Fruit fly (Drosophila melanogaster): ENCODE results near the gene CG3345.
A peak's percentile ranks its signal among the peaks of the same experiment; 100 is the strongest.

Gene CG3345

dm6 chr2L:286421-286820 is 17.5 kb downstream of the CG3345 start (continued):
- peak; percentile 41 for TF ChIP-seq Max (GFP tag; optimal IDR thresholded peaks at IDR 0.05)
- TF ChIP-seq CG3407 (GFP tag; optimal IDR thresholded peaks at IDR 0.05), result no peak
- TF ChIP-seq gsb (GFP tag; IDR thresholded peaks at IDR 0.05), result peak; percentile 72
- TF ChIP-seq sisA (GFP tag; IDR thresholded peaks at IDR 0.05), result peak; percentile 61
- no peak for TF ChIP-seq stwl (tag; optimal IDR thresholded peaks at IDR 0.05)
- peak; percentile 80 for TF ChIP-seq Fer1 (GFP tag; optimal IDR thresholded peaks at IDR 0.05)
- TF ChIP-seq Ets97D (GFP tag; optimal IDR thresholded peaks at IDR 0.05), result peak; percentile 20
- TF ChIP-seq dan (GFP tag; IDR thresholded peaks at IDR 0.05), result no peak
- TF ChIP-seq HLH54F (GFP tag; optimal IDR thresholded peaks at IDR 0.05), result peak; percentile 62
- TF ChIP-seq ab (GFP tag; optimal IDR thresholded peaks at IDR 0.05), result peak; percentile 37
- 0 out of 2 replicates have a peak, but pooled peaks have one; percentile 11 for TF ChIP-seq crol (GFP tag; IDR thresholded peaks at IDR 0.05)
- TF ChIP-seq CG6175 (GFP tag; IDR thresholded peaks at IDR 0.05), result 0 out of 3 replicates have a peak, but pooled peaks have one; percentile 40
- no peak for TF ChIP-seq zen2 (GFP tag; IDR thresholded peaks at IDR 0.05; ENCODE audit: partially characterized antibody)
- peak; percentile 91 for TF ChIP-seq HmgZ (tag; optimal IDR thresholded peaks at IDR 0.05)
- no peak for TF ChIP-seq Eip74EF (GFP tag; optimal IDR thresholded peaks at IDR 0.05)
- peak; percentile 92 for TF ChIP-seq lab (GFP tag; optimal IDR thresholded peaks at IDR 0.05)
- TF ChIP-seq exex (tag; optimal IDR thresholded peaks at IDR 0.05), result peak; percentile 50
- TF ChIP-seq zfh1 (GFP tag; IDR thresholded peaks at IDR 0.05), result peak; percentile 67; the same call in 2 of the 3 replicates
- no peak for TF ChIP-seq croc (GFP tag; conservative IDR thresholded peaks at IDR 0.05)
- peak; percentile 58 for TF ChIP-seq Chrac-16 (GFP tag; optimal IDR thresholded peaks at IDR 0.05)
- TF ChIP-seq Hmr (GFP tag; optimal IDR thresholded peaks at IDR 0.05), result peak; percentile 85
- peak; percentile 79 for TF ChIP-seq CG3847 (GFP tag; IDR thresholded peaks at IDR 0.05)
- TF ChIP-seq sna (GFP tag; IDR thresholded peaks at IDR 0.05; ENCODE audit: partially characterized antibody), result no peak
- peak; percentile 69 for TF ChIP-seq Ptx1 (GFP tag; IDR thresholded peaks at IDR 0.05)
- TF ChIP-seq Side (GFP tag; optimal IDR thresholded peaks at IDR 0.05), result peak; percentile 34
- no peak for TF ChIP-seq Hr39 (optimal IDR thresholded peaks at IDR 0.05)
- peak; percentile 66 for TF ChIP-seq CG17359 (tag; optimal IDR thresholded peaks at IDR 0.05)
- TF ChIP-seq klu (GFP tag; IDR thresholded peaks at IDR 0.05), result no peak
- TF ChIP-seq tap (tag; optimal IDR thresholded peaks at IDR 0.05), result peak; percentile 54
- peak; percentile 43; the same call in 1 of the 3 replicates for TF ChIP-seq CG11093 (GFP tag; IDR thresholded peaks at IDR 0.05)
- TF ChIP-seq fd102C (GFP tag; optimal IDR thresholded peaks at IDR 0.05), result no peak
- TF ChIP-seq CG17829 (tag; optimal IDR thresholded peaks at IDR 0.05), result peak; percentile 47
- no peak for TF ChIP-seq Doc2 (GFP tag; IDR thresholded peaks at IDR 0.05)
- no peak for TF ChIP-seq Dp (GFP tag; optimal IDR thresholded peaks at IDR 0.05)
- TF ChIP-seq CG12155 (GFP tag; optimal IDR thresholded peaks at IDR 0.05), result peak; percentile 64
- peak; percentile 78 for TF ChIP-seq gro (GFP tag; optimal IDR thresholded peaks at IDR 0.05)
- TF ChIP-seq slou (GFP tag; optimal IDR thresholded peaks at IDR 0.05), result no peak
- peak; percentile 64; the same call in 1 of the 2 replicates for TF ChIP-seq seq (GFP tag; IDR thresholded peaks at IDR 0.05)
- TF ChIP-seq pnt (GFP tag; optimal IDR thresholded peaks at IDR 0.05), result peak; percentile 50
- TF ChIP-seq lbe (GFP tag; optimal IDR thresholded peaks at IDR 0.05), result peak; percentile 90
- TF ChIP-seq CG11504 (tag; optimal IDR thresholded peaks at IDR 0.05), result peak; percentile 56
- no peak for TF ChIP-seq cg (GFP tag; optimal IDR thresholded peaks at IDR 0.05)
- peak; percentile 75 for TF ChIP-seq Xbp1 (GFP tag; optimal IDR thresholded peaks at IDR 0.05)
- peak; percentile 58 for TF ChIP-seq bab2 (GFP tag; optimal IDR thresholded peaks at IDR 0.05)
- no peak for TF ChIP-seq CG13287 (GFP tag; IDR thresholded peaks at IDR 0.05; ENCODE audit: partially characterized antibody)
- peak; percentile 35 for TF ChIP-seq sd (tag; optimal IDR thresholded peaks at IDR 0.05)
- peak; percentile 56 for TF ChIP-seq CG9817 (tag; optimal IDR thresholded peaks at IDR 0.05)
- peak; percentile 41 for TF ChIP-seq CG7987 (GFP tag; optimal IDR thresholded peaks at IDR 0.05)
- TF ChIP-seq ATbp (GFP tag; optimal IDR thresholded peaks at IDR 0.05), result peak; percentile 45
- 0 out of 3 replicates have a peak, but pooled peaks have one; percentile 25 for TF ChIP-seq CG34224 (GFP tag; IDR thresholded peaks at IDR 0.05; ENCODE audit: partially characterized antibody)
